Worm (Caenorhabditis elegans): ENCODE results near the gene ZK1320.3.

The ZK1320.3 gene

ce11 chrII:9636300-9636699 lies 23.9 kb downstream of the ZK1320.3 start, which contains the start of gene ZK1307.7:
TSS of gene ZK1307.7 (plus strand) at chrII:9636600.
- TF ChIP-seq R02D3.7 (tag; optimal IDR thresholded peaks at IDR 0.05) (no peak), crh-2 (tag; optimal IDR thresholded peaks at IDR 0.05) (no peak), dmd-4 (tag; optimal IDR thresholded peaks at IDR 0.05) (no peak), nhr-11 (tag; optimal IDR thresholded peaks at IDR 0.05) (no peak), sem-4 (tag; optimal IDR thresholded peaks at IDR 0.05) (no peak), ZK546.5 (tag; optimal IDR thresholded peaks at IDR 0.05) (no peak), nhr-12 (tag; optimal IDR thresholded peaks at IDR 0.05) (no peak)

DNA sequence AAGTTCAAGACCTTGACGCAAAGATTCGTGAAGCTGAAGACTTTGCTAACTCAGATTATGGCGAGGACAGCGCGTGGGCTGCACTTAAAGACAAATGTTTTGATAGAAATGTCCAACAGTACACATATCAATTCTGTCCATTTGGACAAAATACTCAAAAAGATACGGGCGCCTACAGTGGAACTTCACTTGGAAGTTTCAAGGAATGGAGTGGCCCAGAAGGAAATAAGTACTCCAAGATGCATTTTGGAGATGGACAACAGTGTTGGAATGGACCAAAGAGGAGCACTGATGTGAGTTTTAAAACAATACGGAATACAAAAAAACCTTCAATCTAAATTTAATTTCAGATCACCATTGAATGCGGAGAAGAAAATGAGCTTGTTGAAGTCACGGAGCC lies 34.3 kb downstream of the ZK1320.3 start:
- TF ChIP-seq nhr-237 (tag; optimal IDR thresholded peaks at IDR 0.05): no peak
- no peak for TF ChIP-seq R02D3.7 (tag; optimal IDR thresholded peaks at IDR 0.05)
- no peak for TF ChIP-seq alr-1 (tag; optimal IDR thresholded peaks at IDR 0.05)
- no peak for TF ChIP-seq nhr-77 (tag; optimal IDR thresholded peaks at IDR 0.05)
- no peak for TF ChIP-seq lin-39 (tag; optimal IDR thresholded peaks at IDR 0.05)
- no peak for TF ChIP-seq ceh-16 (tag; optimal IDR thresholded peaks at IDR 0.05)
- TF ChIP-seq elt-3 (tag; optimal IDR thresholded peaks at IDR 0.05): no peak
- TF ChIP-seq dmd-4 (tag; optimal IDR thresholded peaks at IDR 0.05): no peak
- no peak for TF ChIP-seq nhr-129 (tag; optimal IDR thresholded peaks at IDR 0.05)
- TF ChIP-seq elt-1 (tag; optimal IDR thresholded peaks at IDR 0.05): no peak
- TF ChIP-seq lin-11 (tag; optimal IDR thresholded peaks at IDR 0.05): no peak
- no peak for TF ChIP-seq unc-39 (tag; optimal IDR thresholded peaks at IDR 0.05)

DNA sequence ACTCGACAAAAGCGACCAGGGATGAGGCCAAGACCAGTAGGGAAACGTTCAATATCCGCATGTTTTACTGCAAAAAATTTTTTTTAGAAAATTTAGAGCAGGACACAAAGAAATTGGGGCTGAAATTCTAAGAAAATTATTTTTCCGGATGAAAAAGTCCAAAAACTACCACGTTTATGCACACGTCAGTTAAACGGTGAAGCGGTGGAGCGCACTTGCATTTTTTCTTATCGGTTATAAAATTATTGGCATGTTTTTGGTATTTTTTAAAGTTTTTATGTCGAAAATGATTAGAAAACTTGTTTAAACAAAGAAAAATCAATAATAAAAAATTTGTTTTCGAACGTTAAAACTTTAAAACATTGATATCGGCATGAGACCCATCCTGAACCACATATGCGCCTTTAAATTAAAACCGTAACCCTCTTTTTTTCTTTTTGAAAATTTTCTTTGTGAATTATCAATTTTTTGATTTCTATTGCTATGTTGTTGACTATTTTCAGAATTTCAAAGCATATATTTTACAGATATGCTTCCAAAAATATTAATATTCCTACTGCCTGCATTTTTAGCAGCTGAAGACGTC lies 36.0 kb downstream of the ZK1320.3 start, which contains the start of the genes dnj-20 and ZK1307.8:
TSS of gene dnj-20 (minus strand) at position 67 of the 586 bp plus-strand sequence.
TSS of gene ZK1307.8 (plus strand) at position 504 of the 586 bp plus-strand sequence.
- TF ChIP-seq snpc-4 (tag; optimal IDR thresholded peaks at IDR 0.05): no peak
- TF ChIP-seq C34F6.9 (tag; optimal IDR thresholded peaks at IDR 0.05): peak; percentile 43
- no peak for TF ChIP-seq nhr-129 (tag; optimal IDR thresholded peaks at IDR 0.05)
- peak; percentile 15 for TF ChIP-seq gmeb-1 (tag; optimal IDR thresholded peaks at IDR 0.05)
- no peak for TF ChIP-seq Y55F3AM.14 (GFP tag; optimal IDR thresholded peaks at IDR 0.05)
- peak; percentile 79 for TF ChIP-seq crh-2 (tag; optimal IDR thresholded peaks at IDR 0.05)
- no peak for TF ChIP-seq lin-13 (GFP tag; optimal IDR thresholded peaks at IDR 0.05)
- TF ChIP-seq blmp-1 (tag; optimal IDR thresholded peaks at IDR 0.05; ENCODE audit: insufficient read depth): no peak
- TF ChIP-seq peb-1 (tag; optimal IDR thresholded peaks at IDR 0.05): no peak
- no peak for TF ChIP-seq nhr-23 (tag; optimal IDR thresholded peaks at IDR 0.05)
- TF ChIP-seq skn-1 (tag; optimal IDR thresholded peaks at IDR 0.05): no peak
- no peak for TF ChIP-seq F13H6.1 (tag; optimal IDR thresholded peaks at IDR 0.05)
- no peak for TF ChIP-seq sma-3 (GFP tag; optimal IDR thresholded peaks at IDR 0.05)
- no peak for TF ChIP-seq nhr-6 (tag; optimal IDR thresholded peaks at IDR 0.05)
- no peak for TF ChIP-seq alr-1 (tag; optimal IDR thresholded peaks at IDR 0.05)
- TF ChIP-seq ceh-82 (tag; optimal IDR thresholded peaks at IDR 0.05): no peak
- no peak for TF ChIP-seq mdl-1 (tag; optimal IDR thresholded peaks at IDR 0.05)
- TF ChIP-seq unc-62 (GFP tag; optimal IDR thresholded peaks at IDR 0.05): no peak
- TF ChIP-seq unc-55 (GFP tag; optimal IDR thresholded peaks at IDR 0.05): peak; percentile 38
- no peak for TF ChIP-seq elt-3 (tag; optimal IDR thresholded peaks at IDR 0.05)
- TF ChIP-seq lin-11 (tag; optimal IDR thresholded peaks at IDR 0.05): no peak
- TF ChIP-seq fos-1 (tag; optimal IDR thresholded peaks at IDR 0.05): peak; percentile 23
- no peak for TF ChIP-seq nhr-25 (tag; optimal IDR thresholded peaks at IDR 0.05)
- no peak for TF ChIP-seq sem-4 (tag; optimal IDR thresholded peaks at IDR 0.05)
- TF ChIP-seq lsy-2 (tag; optimal IDR thresholded peaks at IDR 0.05): peak in 1 of 2 experiments; percentile 55

DNA sequence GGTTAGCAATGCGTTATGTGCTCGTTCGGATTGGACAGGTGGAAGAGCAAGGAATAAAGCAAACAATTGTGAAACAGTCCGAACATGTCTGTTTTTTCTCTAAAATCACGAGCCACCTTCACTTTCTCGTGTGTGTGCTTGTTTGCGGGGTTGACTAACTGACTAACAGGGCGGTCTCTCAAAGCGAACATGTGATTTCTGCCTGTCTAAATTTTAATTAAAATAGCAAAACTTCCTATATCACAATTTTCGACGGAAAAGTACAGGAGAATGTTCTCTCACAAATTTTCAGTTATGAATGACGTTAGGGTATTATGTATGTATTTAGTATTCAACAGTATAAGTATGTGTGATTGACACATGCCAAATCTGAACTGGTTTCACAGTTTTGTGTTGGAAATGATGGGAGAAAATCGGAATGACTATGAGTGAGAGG lies 38.3 kb downstream of the ZK1320.3 start:
- no peak for TF ChIP-seq snpc-4 (tag; optimal IDR thresholded peaks at IDR 0.05)
- TF ChIP-seq crh-2 (tag; optimal IDR thresholded peaks at IDR 0.05): peak; percentile 40
- TF ChIP-seq sma-3 (GFP tag; optimal IDR thresholded peaks at IDR 0.05): no peak
- TF ChIP-seq ama-1 (optimal IDR thresholded peaks at IDR 0.05): no peak
- no peak for TF ChIP-seq gmeb-1 (tag; optimal IDR thresholded peaks at IDR 0.05)
- TF ChIP-seq nhr-237 (tag; optimal IDR thresholded peaks at IDR 0.05): no peak
- TF ChIP-seq sma-9 (GFP tag; optimal IDR thresholded peaks at IDR 0.05): peak; percentile 9
- no peak for TF ChIP-seq sma-9 (tag; optimal IDR thresholded peaks at IDR 0.05)
- no peak for TF ChIP-seq alr-1 (tag; optimal IDR thresholded peaks at IDR 0.05)
- no peak for TF ChIP-seq ZK546.5 (tag; optimal IDR thresholded peaks at IDR 0.05)
- no peak for TF ChIP-seq ceh-16 (tag; optimal IDR thresholded peaks at IDR 0.05)
- TF ChIP-seq ceh-82 (tag; optimal IDR thresholded peaks at IDR 0.05): no peak
- TF ChIP-seq blmp-1 (tag; optimal IDR thresholded peaks at IDR 0.05; ENCODE audit: insufficient read depth): peak; percentile 13
- TF ChIP-seq fos-1 (tag; optimal IDR thresholded peaks at IDR 0.05): no peak
- no peak for TF ChIP-seq aly-2 (tag; optimal IDR thresholded peaks at IDR 0.05)
- TF ChIP-seq nhr-129 (tag; optimal IDR thresholded peaks at IDR 0.05): no peak
- no peak for TF ChIP-seq elt-3 (tag; optimal IDR thresholded peaks at IDR 0.05)
- no peak for TF ChIP-seq mbf-1 (tag; optimal IDR thresholded peaks at IDR 0.05)
- no peak for TF ChIP-seq unc-55 (GFP tag; optimal IDR thresholded peaks at IDR 0.05)
- TF ChIP-seq lin-13 (GFP tag; optimal IDR thresholded peaks at IDR 0.05): no peak
- TF ChIP-seq nhr-21 (tag; optimal IDR thresholded peaks at IDR 0.05): no peak
- no peak for TF ChIP-seq lsy-2 (tag; optimal IDR thresholded peaks at IDR 0.05)
- no peak for TF ChIP-seq Y55F3AM.14 (GFP tag; optimal IDR thresholded peaks at IDR 0.05)
- TF ChIP-seq dmd-4 (tag; optimal IDR thresholded peaks at IDR 0.05): no peak
- no peak for TF ChIP-seq ztf-1 (GFP tag; conservative IDR thresholded peaks at IDR 0.05)
- peak; percentile 21 for TF ChIP-seq C34F6.9 (tag; optimal IDR thresholded peaks at IDR 0.05)
- no peak for TF ChIP-seq egl-27 (tag; optimal IDR thresholded peaks at IDR 0.05)
- no peak for TF ChIP-seq mdl-1 (tag; optimal IDR thresholded peaks at IDR 0.05)
- no peak for TF ChIP-seq nhr-10 (tag; optimal IDR thresholded peaks at IDR 0.05)
- TF ChIP-seq elt-1 (tag; optimal IDR thresholded peaks at IDR 0.05): no peak

All from whole organism, L2 larva.